Fruit fly (Drosophila melanogaster) whole organism, embryonic: Measurements from ENCODE around the gene RpS12.

Experiments
- Adf1 ChIP-seq: fragments of 200-800 bp; sonication (Bioruptor generic); IDR thresholded peaks from 2 replicates; pipeline ENCODE4 v1.3.6; 2022; ENCODE audit warnings: missing biosample characterization, missing genetic modification characterization
- CG11085 ChIP-seq: fragments of 200-800 bp; sonication (Bioruptor generic); IDR thresholded peaks from 2 replicates; pipeline ENCODE4 v1.3.6; 2022; ENCODE audit warnings: missing biosample characterization, missing genetic modification characterization
- CG11695 ChIP-seq: fragments of 200-800 bp; sonication (Bioruptor generic); IDR thresholded peaks from 3 replicates; pipeline ENCODE4 v1.3.6; 2022; ENCODE audit warnings: missing biosample characterization, missing genetic modification characterization
- CG1233 ChIP-seq: fragments of 200-800 bp; sonication (Bioruptor generic); optimal IDR thresholded peaks from 4 replicates; lab custom pipeline; 2018; ENCODE audit warnings: missing biosample characterization, mild to moderate bottlenecking, missing genetic modification characterization
- CG12391 ChIP-seq: fragments of 200-800 bp; sonication (Bioruptor generic); optimal IDR thresholded peaks from 3 replicates; lab custom pipeline; 2018; ENCODE audit warnings: missing biosample characterization, mild to moderate bottlenecking, missing genetic modification characterization, moderate library complexity
- CG13624 ChIP-seq: fragments of 200-800 bp; sonication (Bioruptor generic); optimal IDR thresholded peaks from 2 replicates; lab custom pipeline; 2016; ENCODE audit warnings: missing biosample characterization, missing genetic modification characterization
- CG14014 ChIP-seq: fragments of 200-800 bp; sonication (Bioruptor generic); IDR thresholded peaks from 2 replicates; pipeline ENCODE4 v1.3.6; 2022; ENCODE audit warnings: missing biosample characterization, missing genetic modification characterization
- CG14667 ChIP-seq: fragments of 200-800 bp; sonication (Bioruptor generic); IDR thresholded peaks from 2 replicates; pipeline ENCODE4 v1.3.6; 2022; ENCODE audit warnings: missing biosample characterization, missing genetic modification characterization
- CG1792 ChIP-seq: fragments of 200-800 bp; sonication (Bioruptor generic); optimal IDR thresholded peaks from 2 replicates; lab custom pipeline; 2016; ENCODE audit warnings: missing biosample characterization, missing genetic modification characterization
- CG18764 ChIP-seq: fragments of 200-800 bp; sonication (Bioruptor generic); optimal IDR thresholded peaks from 3 replicates; lab custom pipeline; 2016; ENCODE audit warnings: missing biosample characterization, missing genetic modification characterization
- CG2116 ChIP-seq: fragments of 200-800 bp; sonication (Bioruptor generic); optimal IDR thresholded peaks from 3 replicates; lab custom pipeline; 2018; ENCODE audit warnings: missing biosample characterization, mild to moderate bottlenecking, missing genetic modification characterization
- CG30020 ChIP-seq: fragments of 200-800 bp; optimal IDR thresholded peaks from 2 replicates; lab custom pipeline; 2019; ENCODE audit warnings: missing biosample characterization, mild to moderate bottlenecking, missing genetic modification characterization, moderate library complexity
- CG30431 ChIP-seq: fragments of 200-800 bp; sonication (Bioruptor generic); optimal IDR thresholded peaks from 2 replicates; lab custom pipeline; 2017; ENCODE audit warnings: missing biosample characterization, missing genetic modification characterization
- CG3726 ChIP-seq: fragments of 200-800 bp; sonication (Bioruptor generic); IDR thresholded peaks from 3 replicates; pipeline ENCODE4, ENCODE4 v1.3.6; 2022; ENCODE audit warnings: missing biosample characterization, missing genetic modification characterization
- CG4617 ChIP-seq: fragments of 200-800 bp; sonication (Bioruptor generic); optimal IDR thresholded peaks from 3 replicates; lab custom pipeline; 2016; ENCODE audit warnings: missing biosample characterization, missing genetic modification characterization, borderline replicate concordance
- CG6254 ChIP-seq: fragments of 200-800 bp; sonication (Bioruptor generic); optimal IDR thresholded peaks from 3 replicates; lab custom pipeline; 2017; ENCODE audit warnings: mild to moderate bottlenecking, missing biosample characterization, missing genetic modification reagents, missing genetic modification characterization
- CG6854 ChIP-seq: fragments of 200-800 bp; sonication (Bioruptor generic); optimal IDR thresholded peaks from 3 replicates; lab custom pipeline; 2017; ENCODE audit warnings: missing biosample characterization, mild to moderate bottlenecking, missing genetic modification characterization
- CG8281 ChIP-seq: fragments of 200-800 bp; sonication (Bioruptor generic); optimal IDR thresholded peaks from 2 replicates; lab custom pipeline; 2018; ENCODE audit warnings: missing biosample characterization, mild to moderate bottlenecking, missing genetic modification characterization, moderate library complexity
- CG9876 ChIP-seq: fragments of 200-800 bp; sonication (Bioruptor generic); optimal IDR thresholded peaks from 2 replicates; lab custom pipeline; 2016; ENCODE audit warnings: missing biosample characterization, missing genetic modification characterization
- Dp ChIP-seq: fragments of 200-800 bp; sonication (Bioruptor generic); optimal IDR thresholded peaks from 2 replicates; lab custom pipeline; 2018; ENCODE audit warnings: missing biosample characterization, mild to moderate bottlenecking, missing genetic modification characterization, moderate library complexity
- Drgx ChIP-seq: fragments of 200-800 bp; sonication (Bioruptor generic); IDR thresholded peaks from 2 replicates; pipeline ENCODE4 v1.3.6; 2022; ENCODE audit warnings: missing biosample characterization, missing genetic modification characterization
- HLH54F ChIP-seq: fragments of 200-800 bp; sonication (Bioruptor generic); optimal IDR thresholded peaks from 3 replicates; lab custom pipeline; 2016; ENCODE audit warnings: missing biosample characterization, missing genetic modification characterization
- HmgZ ChIP-seq: fragments of 200-800 bp; sonication (Bioruptor generic); optimal IDR thresholded peaks from 2 replicates; lab custom pipeline; 2018; ENCODE audit warnings: missing biosample characterization, mild to moderate bottlenecking, missing genetic modification characterization
- Hmr ChIP-seq: fragments of 200-800 bp; sonication (Bioruptor generic); optimal IDR thresholded peaks from 3 replicates; lab custom pipeline; 2017; ENCODE audit warnings: mild to moderate bottlenecking, missing biosample characterization, missing genetic modification reagents, missing genetic modification characterization
- Hmx ChIP-seq: fragments of 200-800 bp; sonication (Bioruptor generic); optimal IDR thresholded peaks from 2 replicates; lab custom pipeline; 2016; ENCODE audit warnings: missing biosample characterization, missing genetic modification characterization
- Hr39 ChIP-seq: fragments of >200 bp; optimal IDR thresholded peaks from 2 replicates; lab custom pipeline; 2017
- NC2α ChIP-seq: fragments of 200-800 bp; sonication (Bioruptor generic); optimal IDR thresholded peaks from 2 replicates; lab custom pipeline; 2016; ENCODE audit warnings: missing biosample characterization, missing genetic modification characterization
- Nf-YA ChIP-seq: fragments of 200-800 bp; sonication (Bioruptor generic); IDR thresholded peaks from 2 replicates; pipeline ENCODE4 v1.3.6; 2022; ENCODE audit warnings: missing biosample characterization, missing genetic modification characterization
- Oli ChIP-seq: fragments of 200-800 bp; sonication (Bioruptor generic); optimal IDR thresholded peaks from 2 replicates; lab custom pipeline; 2018; ENCODE audit warnings: missing biosample characterization, mild to moderate bottlenecking, missing genetic modification characterization, moderate library complexity
- Ptx1 ChIP-seq: fragments of 200-800 bp; sonication (Bioruptor generic); IDR thresholded peaks from 2 replicates; pipeline ENCODE4 v1.3.6; 2022; ENCODE audit warnings: missing biosample characterization, missing genetic modification characterization
- Vsx1 ChIP-seq: fragments of 200-800 bp; sonication (Bioruptor generic); optimal IDR thresholded peaks from 2 replicates; lab custom pipeline; 2017; ENCODE audit warnings: missing biosample characterization, mild to moderate bottlenecking, missing genetic modification characterization, missing genetic modification reagents
- YL-1 ChIP-seq: fragments of 200-800 bp; sonication (Bioruptor generic); optimal IDR thresholded peaks from 3 replicates; lab custom pipeline; 2017; ENCODE audit warnings: missing biosample characterization, mild to moderate bottlenecking, missing genetic modification characterization
- btn ChIP-seq: fragments of 200-800 bp; sonication (Bioruptor generic); optimal IDR thresholded peaks from 2 replicates; lab custom pipeline; 2016; ENCODE audit warnings: missing biosample characterization, missing genetic modification characterization
- cas ChIP-seq: fragments of 200-800 bp; sonication (Bioruptor generic); IDR thresholded peaks from 2 replicates; pipeline ENCODE4 v1.3.6; 2022; ENCODE audit warnings: missing biosample characterization, missing genetic modification characterization
- disco-r ChIP-seq: fragments of 200-800 bp; sonication (Bioruptor generic); optimal IDR thresholded peaks from 2 replicates; lab custom pipeline; 2016; ENCODE audit warnings: missing biosample characterization, missing genetic modification characterization
- gce ChIP-seq: fragments of 200-800 bp; sonication (Bioruptor generic); IDR thresholded peaks from 3 replicates; pipeline ENCODE4 v1.3.6; 2022; ENCODE audit warnings: missing biosample characterization, missing genetic modification characterization
- gfzf ChIP-seq: fragments of 200-800 bp; sonication (Bioruptor generic); optimal IDR thresholded peaks from 2 replicates; lab custom pipeline; 2016; ENCODE audit warnings: missing biosample characterization, mild to moderate bottlenecking, missing genetic modification characterization, moderate library complexity
- hb ChIP-seq: fragments of 200-800 bp; sonication (Bioruptor generic); IDR thresholded peaks from 3 replicates; pipeline ENCODE4 v1.3.6; 2022; ENCODE audit warnings: missing biosample characterization, missing genetic modification characterization; ENCODE audit not compliant: partially characterized antibody
- hth ChIP-seq: fragments of >200 bp; optimal IDR thresholded peaks from 2 replicates; lab custom pipeline; 2017; ENCODE audit warnings: inconsistent platforms
- kah ChIP-seq: fragments of 200-800 bp; sonication (Bioruptor generic); optimal IDR thresholded peaks from 2 replicates; lab custom pipeline; 2018; ENCODE audit warnings: missing biosample characterization, mild to moderate bottlenecking, missing genetic modification characterization
- kay ChIP-seq: fragments of 200-800 bp; sonication (Bioruptor generic); optimal IDR thresholded peaks from 2 replicates; lab custom pipeline; 2016; ENCODE audit warnings: missing biosample characterization, missing genetic modification characterization
- klu ChIP-seq: fragments of 200-800 bp; sonication (Bioruptor generic); IDR thresholded peaks from 2 replicates; pipeline ENCODE4 v1.3.6; 2022; ENCODE audit warnings: missing biosample characterization, missing genetic modification characterization
- nom ChIP-seq: fragments of 200-800 bp; sonication (Bioruptor generic); optimal IDR thresholded peaks from 2 replicates; lab custom pipeline; 2017; ENCODE audit warnings: missing biosample characterization, missing genetic modification characterization, mild to moderate bottlenecking, moderate library complexity, missing genetic modification reagents
- pita ChIP-seq: fragments of 200-800 bp; sonication (Bioruptor generic); optimal IDR thresholded peaks from 2 replicates; lab custom pipeline; 2017; ENCODE audit warnings: missing biosample characterization, mild to moderate bottlenecking, missing genetic modification characterization
- pros ChIP-seq: fragments of 200-800 bp; sonication (Bioruptor generic); optimal IDR thresholded peaks from 3 replicates; lab custom pipeline; 2019; ENCODE audit warnings: missing biosample characterization, mild to moderate bottlenecking, missing genetic modification characterization, moderate library complexity
- pzg ChIP-seq: fragments of 200-800 bp; sonication (Bioruptor generic); optimal IDR thresholded peaks from 3 replicates; lab custom pipeline; 2018; ENCODE audit warnings: missing biosample characterization, mild to moderate bottlenecking, missing genetic modification characterization, moderate library complexity
- ro ChIP-seq: fragments of 200-800 bp; sonication (Bioruptor generic); IDR thresholded peaks from 2 replicates; pipeline ENCODE4 v1.3.6; 2022; ENCODE audit warnings: missing biosample characterization, missing genetic modification characterization
- sisA ChIP-seq: fragments of 200-800 bp; sonication (Bioruptor generic); IDR thresholded peaks from 2 replicates; pipeline ENCODE4 v1.3.6; 2022; ENCODE audit warnings: missing biosample characterization, missing genetic modification characterization
- stc ChIP-seq: fragments of 200-800 bp; sonication (Bioruptor generic); IDR thresholded peaks from 2 replicates; pipeline ENCODE4 v1.3.6; 2022; ENCODE audit warnings: missing biosample characterization, missing genetic modification characterization
- unpg ChIP-seq: fragments of 200-800 bp; sonication (Bioruptor generic); optimal IDR thresholded peaks from 3 replicates; lab custom pipeline; 2018; ENCODE audit warnings: missing biosample characterization, mild to moderate bottlenecking, missing genetic modification characterization, moderate library complexity
- wdn ChIP-seq: fragments of 200-800 bp; sonication (Bioruptor generic); IDR thresholded peaks from 2 replicates; pipeline ENCODE4 v1.3.6; 2022; ENCODE audit warnings: missing biosample characterization, missing genetic modification characterization
- zfh1 ChIP-seq: fragments of 200-800 bp; sonication (Bioruptor generic); IDR thresholded peaks from 3 replicates; pipeline ENCODE4 v1.3.6; 2022; ENCODE audit warnings: missing biosample characterization, missing genetic modification characterization

The RpS12 gene

DNA sequence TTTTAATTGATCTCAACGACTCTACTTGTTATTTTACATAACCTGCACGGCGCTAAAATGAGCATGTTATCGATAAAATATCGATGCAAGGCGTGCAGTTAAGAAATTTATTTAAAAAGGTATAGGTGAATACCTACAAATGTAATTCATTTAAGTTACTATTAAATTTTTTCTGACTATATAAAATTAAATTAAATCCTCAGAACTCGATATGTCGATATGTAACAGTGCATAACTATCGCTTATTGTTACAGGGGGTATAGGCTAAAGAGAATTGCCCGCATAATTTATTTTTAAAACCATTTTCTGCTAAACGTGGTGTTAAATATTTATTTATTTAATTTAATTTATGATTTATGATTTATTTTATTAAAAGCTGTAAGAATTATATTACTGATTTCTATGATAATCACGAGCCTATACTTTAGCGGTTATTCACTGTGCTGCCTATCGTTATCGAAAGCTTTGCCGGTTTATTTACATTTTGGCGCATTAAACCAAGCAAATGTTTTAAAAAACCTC, 5.3 kb upstream of the RpS12 start, which contains the start of the genes mRpL20 and Icmt (continued):
- TF ChIP-seq CG30020 (tag; lab: Kevin White, UChicago): peak; percentile 71
- peak; percentile 95 for TF ChIP-seq Oli
- peak; percentile 77 for TF ChIP-seq Nf-YA
- TF ChIP-seq CG2116 (GFP tag; lab: Kevin White, UChicago): peak; percentile 83
- peak; percentile 90; the same call in 2 of the 3 replicates for TF ChIP-seq gce (GFP tag; lab: Robert Waterston, UW)
- peak; percentile 98 for TF ChIP-seq CG14667
- peak; percentile 58 for TF ChIP-seq kah (GFP tag; lab: Kevin White, UChicago)
- no peak for TF ChIP-seq pita (GFP tag; lab: Kevin White, UChicago)
- peak; percentile 54 for TF ChIP-seq CG4617
- peak; percentile 99 for TF ChIP-seq Ptx1 (GFP tag; lab: Robert Waterston, UW)
- peak; percentile 82 for TF ChIP-seq Adf1
- no peak for TF ChIP-seq gfzf
- TF ChIP-seq pzg (GFP tag; lab: Kevin White, UChicago): peak; percentile 22
- peak; percentile 93 for TF ChIP-seq klu
- TF ChIP-seq CG1792 (GFP tag; lab: Kevin White, UChicago): no peak
- TF ChIP-seq CG6254: peak; percentile 49
- peak; percentile 88 for TF ChIP-seq CG1233 (GFP tag; lab: Kevin White, UChicago)
- peak; percentile 18 for TF ChIP-seq HLH54F (GFP tag; lab: Kevin White, UChicago)
- TF ChIP-seq Hmr: peak; percentile 95
- peak; percentile 63 for TF ChIP-seq YL-1 (GFP tag; lab: Kevin White, UChicago)
- TF ChIP-seq kay (GFP tag; lab: Kevin White, UChicago): peak; percentile 75
- TF ChIP-seq CG3726 (GFP tag; lab: Robert Waterston, UW): peak; percentile 93
- TF ChIP-seq btn (GFP tag; lab: Kevin White, UChicago): no peak
- TF ChIP-seq cas (GFP tag; lab: Robert Waterston, UW): peak; percentile 92
- TF ChIP-seq HmgZ: peak; percentile 94
- TF ChIP-seq disco-r (GFP tag; lab: Kevin White, UChicago): no peak
- peak; percentile 92 for TF ChIP-seq CG14014
- TF ChIP-seq CG8281: peak; percentile 67
- TF ChIP-seq Vsx1 (GFP tag; lab: Kevin White, UChicago): peak; percentile 77
- peak; percentile 92 for TF ChIP-seq sisA (GFP tag; lab: Robert Waterston, UW)
- TF ChIP-seq unpg (GFP tag; lab: Kevin White, UChicago): peak; percentile 98
- peak; percentile 81 for TF ChIP-seq hb
- TF ChIP-seq CG11085 (GFP tag; lab: Robert Waterston, UW): peak; percentile 94
- TF ChIP-seq NC2α (GFP tag; lab: Kevin White, UChicago): no peak
- peak; percentile 97 for TF ChIP-seq zfh1 (GFP tag; lab: Robert Waterston, UW)
- no peak for TF ChIP-seq pros (GFP tag; lab: Kevin White, UChicago)
- peak; percentile 96 for TF ChIP-seq stc (GFP tag; lab: Robert Waterston, UW)
- peak; percentile 33 for TF ChIP-seq CG13624 (GFP tag; lab: Kevin White, UChicago)
- TF ChIP-seq wdn (GFP tag; lab: Robert Waterston, UW): peak; percentile 97
- TF ChIP-seq Dp (GFP tag; lab: Kevin White, UChicago): peak; percentile 40
- TF ChIP-seq Hr39: no peak
- no peak for TF ChIP-seq CG9876 (GFP tag; lab: Kevin White, UChicago)
- TF ChIP-seq CG18764 (GFP tag; lab: Kevin White, UChicago): peak; percentile 56
- TF ChIP-seq hth (lab: Kevin White, UChicago): no peak
- peak; percentile 76 for TF ChIP-seq CG30431 (GFP tag; lab: Kevin White, UChicago)
- TF ChIP-seq CG11695 (GFP tag; lab: Robert Waterston, UW): peak; percentile 97
- TF ChIP-seq Hmx: peak; percentile 34
- TF ChIP-seq nom: peak; percentile 66
- peak; percentile 94 for TF ChIP-seq ro (GFP tag; lab: Robert Waterston, UW)
- peak; percentile 96 for TF ChIP-seq Drgx (GFP tag; lab: Robert Waterston, UW)
- peak; percentile 95 for TF ChIP-seq CG12391 (tag; lab: Kevin White, UChicago)
- TF ChIP-seq CG6854 (GFP tag; lab: Kevin White, UChicago): peak; percentile 54
